Fruit fly (Drosophila melanogaster) whole organism, embryonic: ENCODE measurements around the gene dlg1.

ENCODE experiments used
- Bgb ChIP-seq: fragments of 200-800 bp; sonication (Bioruptor generic); IDR thresholded peaks from 2 replicates; pipeline ENCODE4 v1.3.6; 2022; ENCODE audit warnings: missing biosample characterization, missing genetic modification characterization; ENCODE audit not compliant: partially characterized antibody
- BtbVII ChIP-seq: fragments of 200-800 bp; sonication (Bioruptor generic); optimal IDR thresholded peaks from 3 replicates; lab custom pipeline; 2017; ENCODE audit warnings: missing biosample characterization, mild to moderate bottlenecking, missing genetic modification characterization
- CG10147 ChIP-seq: fragments of 200-800 bp; sonication (Bioruptor generic); optimal IDR thresholded peaks from 2 replicates; lab custom pipeline; 2019; ENCODE audit warnings: missing biosample characterization, mild to moderate bottlenecking, missing genetic modification characterization, moderate library complexity
- CG11247 ChIP-seq: fragments of 200-800 bp; sonication (Bioruptor generic); IDR thresholded peaks from 2 replicates; pipeline ENCODE4 v1.3.6; 2022; ENCODE audit warnings: missing biosample characterization, missing genetic modification characterization
- CG11695 ChIP-seq: fragments of 200-800 bp; sonication (Bioruptor generic); IDR thresholded peaks from 3 replicates; pipeline ENCODE4 v1.3.6; 2022; ENCODE audit warnings: missing biosample characterization, missing genetic modification characterization
- CG15073 ChIP-seq: fragments of 200-800 bp; sonication (Bioruptor generic); optimal IDR thresholded peaks from 2 replicates; lab custom pipeline; 2016; ENCODE audit warnings: missing biosample characterization, missing genetic modification characterization
- CG1529 ChIP-seq: fragments of 200-800 bp; sonication (Bioruptor generic); optimal IDR thresholded peaks from 3 replicates; lab custom pipeline; 2018; ENCODE audit warnings: missing biosample characterization, missing genetic modification characterization
- CG15479 ChIP-seq: fragments of 200-800 bp; sonication (Bioruptor generic); optimal IDR thresholded peaks from 3 replicates; lab custom pipeline; 2019; ENCODE audit warnings: missing biosample characterization, mild to moderate bottlenecking, missing genetic modification characterization, moderate library complexity
- CG18011 ChIP-seq: fragments of 200-800 bp; sonication (Bioruptor generic); optimal IDR thresholded peaks from 2 replicates; lab custom pipeline; 2017; ENCODE audit warnings: missing biosample characterization, missing genetic modification characterization, mild to moderate bottlenecking, moderate library complexity, missing genotype
- CG1832 ChIP-seq: fragments of 200-800 bp; sonication (Bioruptor generic); optimal IDR thresholded peaks from 2 replicates; lab custom pipeline; 2017; ENCODE audit warnings: missing biosample characterization, mild to moderate bottlenecking, missing genetic modification characterization, inconsistent platforms
- CG30020 ChIP-seq: fragments of 200-800 bp; optimal IDR thresholded peaks from 2 replicates; lab custom pipeline; 2019; ENCODE audit warnings: missing biosample characterization, mild to moderate bottlenecking, missing genetic modification characterization, moderate library complexity
- CG31365 ChIP-seq: fragments of 200-800 bp; sonication (Bioruptor generic); optimal IDR thresholded peaks from 2 replicates; lab custom pipeline; 2018; ENCODE audit warnings: missing biosample characterization, mild to moderate bottlenecking, missing genetic modification characterization
- CG32772 ChIP-seq: fragments of 200-800 bp; sonication (Bioruptor generic); IDR thresholded peaks from 2 replicates; pipeline ENCODE4 v1.3.6; 2022; ENCODE audit warnings: missing biosample characterization, missing genetic modification characterization
- CG33213 ChIP-seq: fragments of 200-800 bp; sonication (Bioruptor generic); optimal IDR thresholded peaks from 3 replicates; lab custom pipeline; 2016; ENCODE audit warnings: missing biosample characterization, missing genetic modification characterization
- CG43689 ChIP-seq: fragments of 200-800 bp; sonication (Bioruptor generic); IDR thresholded peaks from 2 replicates; pipeline ENCODE4 v1.3.6; 2022; ENCODE audit warnings: missing biosample characterization, missing genetic modification characterization
- CG4820 ChIP-seq: fragments of 200-800 bp; sonication (Bioruptor generic); optimal IDR thresholded peaks from 3 replicates; lab custom pipeline; 2016; ENCODE audit warnings: missing biosample characterization, missing genetic modification characterization
- CG6791 ChIP-seq: fragments of 200-800 bp; sonication (Bioruptor generic); IDR thresholded peaks from 3 replicates; pipeline ENCODE4 v1.3.6; 2022; ENCODE audit warnings: missing biosample characterization, missing genetic modification characterization; ENCODE audit not compliant: partially characterized antibody
- CG7271 ChIP-seq: fragments of 200-800 bp; sonication (Bioruptor generic); optimal IDR thresholded peaks from 2 replicates; lab custom pipeline; 2018; ENCODE audit warnings: missing biosample characterization, mild to moderate bottlenecking, missing genetic modification characterization, moderate library complexity
- CG7556 ChIP-seq: fragments of 200-800 bp; sonication (Bioruptor generic); optimal IDR thresholded peaks from 2 replicates; lab custom pipeline; 2017; ENCODE audit warnings: missing biosample characterization, mild to moderate bottlenecking, missing genetic modification characterization
- CG8089 ChIP-seq: fragments of 200-800 bp; sonication (Bioruptor generic); optimal IDR thresholded peaks from 3 replicates; lab custom pipeline; 2016; ENCODE audit warnings: missing biosample characterization, missing genetic modification characterization
- CG8478 ChIP-seq: fragments of >200 bp; optimal IDR thresholded peaks from 2 replicates; lab custom pipeline; 2018
- CG9727 ChIP-seq: fragments of 200-800 bp; sonication (Bioruptor generic); optimal IDR thresholded peaks from 3 replicates; lab custom pipeline; 2017; ENCODE audit warnings: missing biosample characterization, mild to moderate bottlenecking, missing genetic modification characterization
- CTCF ChIP-seq: fragments of 200-800 bp; sonication (Bioruptor generic); optimal IDR thresholded peaks from 2 replicates; lab custom pipeline; 2017; ENCODE audit warnings: missing biosample characterization, mild to moderate bottlenecking, missing genetic modification characterization, moderate library complexity
- Dip3 ChIP-seq: fragments of 200-800 bp; sonication (Bioruptor generic); optimal IDR thresholded peaks from 3 replicates; lab custom pipeline; 2016; ENCODE audit warnings: missing biosample characterization, missing genetic modification characterization
- H15 ChIP-seq: fragments of 200-800 bp; sonication (Bioruptor generic); IDR thresholded peaks from 3 replicates; pipeline ENCODE4 v1.3.6; 2022; ENCODE audit warnings: missing biosample characterization, missing genetic modification characterization
- HLH4C ChIP-seq: fragments of 200-800 bp; sonication (Bioruptor generic); IDR thresholded peaks from 3 replicates; pipeline ENCODE4 v1.3.6; 2022; ENCODE audit warnings: missing biosample characterization, missing genetic modification characterization; ENCODE audit not compliant: partially characterized antibody
- HmgD ChIP-seq: fragments of 200-800 bp; sonication (Bioruptor generic); optimal IDR thresholded peaks from 3 replicates; lab custom pipeline; 2016; ENCODE audit warnings: missing biosample characterization, missing genetic modification characterization
- Hsf ChIP-seq: fragments of 200-800 bp; sonication (Bioruptor generic); optimal IDR thresholded peaks from 3 replicates; lab custom pipeline; 2016; ENCODE audit warnings: missing biosample characterization, missing genetic modification characterization
- Jarid2 ChIP-seq: fragments of 200-800 bp; sonication (Bioruptor generic); optimal IDR thresholded peaks from 3 replicates; lab custom pipeline; 2017; ENCODE audit warnings: mild to moderate bottlenecking, missing biosample characterization, missing genetic modification reagents, missing genetic modification characterization
- Nf-YA ChIP-seq: fragments of 200-800 bp; sonication (Bioruptor generic); IDR thresholded peaks from 2 replicates; pipeline ENCODE4 v1.3.6; 2022; ENCODE audit warnings: missing biosample characterization, missing genetic modification characterization
- Nf-YB ChIP-seq: fragments of 200-800 bp; sonication (Bioruptor generic); optimal IDR thresholded peaks from 3 replicates; lab custom pipeline; 2019; ENCODE audit warnings: missing biosample characterization, mild to moderate bottlenecking, missing genetic modification characterization, moderate library complexity
- Ravus ChIP-seq: fragments of 200-800 bp; sonication (Bioruptor generic); IDR thresholded peaks from 2 replicates; pipeline ENCODE4 v1.3.6; 2022; ENCODE audit warnings: missing biosample characterization, missing genetic modification characterization
- Ssrp ChIP-seq: fragments of 200-800 bp; sonication (Bioruptor generic); optimal IDR thresholded peaks from 2 replicates; lab custom pipeline; 2018; ENCODE audit warnings: missing biosample characterization, mild to moderate bottlenecking, missing genetic modification characterization, moderate library complexity
- al ChIP-seq: fragments of 200-800 bp; sonication (Bioruptor generic); IDR thresholded peaks from 2 replicates; pipeline ENCODE4 v1.3.6; 2022; ENCODE audit warnings: missing biosample characterization, missing genetic modification characterization
- ci ChIP-seq: fragments of 200-800 bp; sonication (Bioruptor generic); IDR thresholded peaks from 3 replicates; pipeline ENCODE4 v1.3.6; 2022; ENCODE audit warnings: missing biosample characterization, missing genetic modification characterization
- fd96Cb ChIP-seq: fragments of 200-800 bp; sonication (Bioruptor generic); optimal IDR thresholded peaks from 2 replicates; lab custom pipeline; 2018; ENCODE audit warnings: missing biosample characterization, mild to moderate bottlenecking, missing genetic modification characterization, moderate library complexity
- gcm2 ChIP-seq: fragments of 200-800 bp; sonication (Bioruptor generic); optimal IDR thresholded peaks from 2 replicates; lab custom pipeline; 2016; ENCODE audit warnings: missing biosample characterization, missing genetic modification characterization
- hb ChIP-seq: fragments of 200-800 bp; sonication (Bioruptor generic); IDR thresholded peaks from 3 replicates; pipeline ENCODE4 v1.3.6; 2022; ENCODE audit warnings: missing biosample characterization, missing genetic modification characterization; ENCODE audit not compliant: partially characterized antibody
- ind ChIP-seq: fragments of 200-800 bp; sonication (Bioruptor generic); optimal IDR thresholded peaks from 3 replicates; lab custom pipeline; 2016; ENCODE audit warnings: missing biosample characterization, missing genetic modification characterization
- insv ChIP-seq, 2 experiments: fragments of 200-800 bp; sonication (Bioruptor generic); optimal IDR thresholded peaks; 3 replicates each; lab custom pipeline; 2016 to 2018; ENCODE audit warnings: missing biosample characterization in 2 of 2, missing genetic modification characterization in 2 of 2
- kay ChIP-seq: fragments of 200-800 bp; sonication (Bioruptor generic); optimal IDR thresholded peaks from 2 replicates; lab custom pipeline; 2016; ENCODE audit warnings: missing biosample characterization, missing genetic modification characterization
- mld ChIP-seq: fragments of 200-800 bp; sonication (Bioruptor generic); IDR thresholded peaks from 3 replicates; pipeline ENCODE4 v1.3.6; 2022; ENCODE audit warnings: missing biosample characterization, missing genetic modification characterization; ENCODE audit not compliant: partially characterized antibody
- phol ChIP-seq: fragments of 200-800 bp; sonication (Bioruptor generic); optimal IDR thresholded peaks from 3 replicates; lab custom pipeline; 2018; ENCODE audit warnings: missing biosample characterization, mild to moderate bottlenecking, missing genetic modification characterization, moderate library complexity
- pum ChIP-seq: fragments of 200-800 bp; sonication (Bioruptor generic); optimal IDR thresholded peaks from 2 replicates; lab custom pipeline; 2016; ENCODE audit warnings: missing biosample characterization, missing genetic modification characterization
- row ChIP-seq: fragments of 200-800 bp; sonication (Bioruptor generic); IDR thresholded peaks from 3 replicates; pipeline ENCODE4 v1.3.6; 2022; ENCODE audit warnings: missing biosample characterization, missing genetic modification characterization
- sc ChIP-seq, 3 experiments: fragments of >200 bp in 2 of 3; fragments of 200-800 bp in 1 of 3; sonication (Bioruptor generic) in 1 of 3; optimal IDR thresholded peaks; 2 replicates in 2 of 3; 3 replicates in 1 of 3; lab custom pipeline; 2017; ENCODE audit warnings: mild to moderate bottlenecking in 1 of 3, missing biosample characterization in 1 of 3, missing genetic modification characterization in 1 of 3, missing genetic modification reagents in 1 of 3
- sd ChIP-seq: fragments of 200-800 bp; sonication (Bioruptor generic); optimal IDR thresholded peaks from 3 replicates; lab custom pipeline; 2018; ENCODE audit warnings: missing biosample characterization, mild to moderate bottlenecking, missing genetic modification characterization, moderate library complexity
- seq ChIP-seq: fragments of 200-800 bp; sonication (Bioruptor generic); IDR thresholded peaks from 2 replicates; pipeline ENCODE4 v1.3.6; 2022; ENCODE audit warnings: missing biosample characterization, missing genetic modification characterization
- tio ChIP-seq: fragments of 200-800 bp; sonication (Bioruptor generic); optimal IDR thresholded peaks from 2 replicates; lab custom pipeline; 2017; ENCODE audit warnings: missing biosample characterization, missing genetic modification characterization, inconsistent platforms
- tna ChIP-seq: fragments of 200-800 bp; sonication (Bioruptor generic); IDR thresholded peaks from 2 replicates; pipeline ENCODE4 v1.3.6; 2022; ENCODE audit warnings: missing biosample characterization, missing genetic modification characterization; ENCODE audit not compliant: partially characterized antibody
- usp ChIP-seq: fragments of >200 bp; optimal IDR thresholded peaks from 2 replicates; lab custom pipeline; 2017; ENCODE audit warnings: missing biosample characterization, missing genetic modification characterization
- zf30C ChIP-seq: fragments of 200-800 bp; sonication (Bioruptor generic); optimal IDR thresholded peaks from 3 replicates; lab custom pipeline; 2018; ENCODE audit warnings: missing biosample characterization, mild to moderate bottlenecking, missing genetic modification characterization

Gene dlg1

DNA sequence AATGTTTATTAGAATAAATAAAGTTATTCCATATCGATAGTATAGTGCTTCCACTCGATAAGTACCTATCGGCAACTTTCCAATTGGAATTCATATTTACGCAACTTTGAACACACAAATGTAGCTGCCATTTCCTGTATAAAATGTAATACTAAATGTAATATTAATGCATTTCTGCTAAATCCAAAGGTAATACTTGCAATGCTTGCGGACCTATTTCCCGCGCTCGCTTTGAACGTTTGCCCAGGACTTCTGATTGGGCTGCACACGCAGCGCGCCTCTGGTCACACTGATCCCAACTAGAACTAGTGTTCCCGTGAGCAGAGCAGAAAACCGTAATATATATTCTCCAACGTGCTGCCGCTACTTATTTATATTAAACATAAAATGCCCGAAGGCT is at the start of gene dlg1 (continued):
- TF ChIP-seq kay (GFP tag; lab: Kevin White, UChicago) (no peak), CG7556 (GFP tag; lab: Kevin White, UChicago) (no peak), H15 (no peak), BtbVII (no peak), zf30C (no peak), Dip3 (GFP tag; lab: Kevin White, UChicago) (no peak), CG15479 (no peak), CG11247 (GFP tag; lab: Robert Waterston, UW) (no peak), Ravus (GFP tag; lab: Robert Waterston, UW) (no peak), seq (GFP tag; lab: Robert Waterston, UW) (no peak), ind (no peak), row (GFP tag; lab: Robert Waterston, UW) (peak; percentile 33; the same call in 1 of the 3 replicates), Nf-YB (GFP tag; lab: Kevin White, UChicago) (no peak), CG11695 (no peak), CG31365 (tag; lab: Kevin White, UChicago) (no peak), insv (GFP tag; optimal IDR thresholded peaks at IDR 0.05; lab: Kevin White, UChicago) (peak; percentile 94 to 99), gcm2 (GFP tag; lab: Kevin White, UChicago) (no peak), Nf-YA (no peak), HmgD (GFP tag; lab: Kevin White, UChicago) (no peak), al (GFP tag; lab: Robert Waterston, UW) (no peak), phol (no peak), Ssrp (tag; lab: Kevin White, UChicago) (no peak), CG4820 (GFP tag; lab: Kevin White, UChicago) (no peak), CG8478 (lab: Kevin White, UChicago) (no peak), usp (GFP tag; lab: Kevin White, UChicago) (no peak), Bgb (peak; percentile 65), fd96Cb (tag; lab: Kevin White, UChicago) (no peak), CG18011 (GFP tag; lab: Kevin White, UChicago) (no peak), CG15073 (no peak), tna (GFP tag; lab: Robert Waterston, UW) (no peak; the same call in 1 of the 2 replicates), CG6791 (peak; percentile 49; the same call in 1 of the 3 replicates), CG1832 (GFP tag; lab: Kevin White, UChicago) (no peak), CG10147 (GFP tag; lab: Kevin White, UChicago) (no peak), sd (tag; lab: Kevin White, UChicago) (peak; percentile 30), mld (GFP tag; lab: Robert Waterston, UW) (peak; percentile 50; the same call in 1 of the 3 replicates), tio (GFP tag; lab: Kevin White, UChicago) (no peak), CTCF (no peak), CG7271 (tag; lab: Kevin White, UChicago) (no peak), Hsf (GFP tag; lab: Kevin White, UChicago) (no peak), HLH4C (GFP tag; lab: Robert Waterston, UW) (peak; percentile 75), pum (no peak), ci (no peak), CG30020 (tag; lab: Kevin White, UChicago) (peak; percentile 13), CG1529 (no peak), CG43689 (GFP tag; lab: Robert Waterston, UW) (no peak), Jarid2 (no peak), CG32772 (GFP tag; lab: Robert Waterston, UW) (no peak), hb (GFP tag; lab: Robert Waterston, UW) (peak; percentile 63; the same call in 2 of the 3 replicates), CG9727 (GFP tag; lab: Kevin White, UChicago) (no peak), sc (optimal IDR thresholded peaks at IDR 0.05; lab: Kevin White, UChicago) (no peak), sc (GFP tag; optimal IDR thresholded peaks at IDR 0.05; lab: Kevin White, UChicago) (no peak), CG8089 (GFP tag; lab: Kevin White, UChicago) (no peak), CG33213 (GFP tag; lab: Kevin White, UChicago) (no peak)
